Fruit fly (Drosophila melanogaster): ENCODE measurements around the gene nAChRalpha6.

The nAChRalpha6 gene

DNA sequence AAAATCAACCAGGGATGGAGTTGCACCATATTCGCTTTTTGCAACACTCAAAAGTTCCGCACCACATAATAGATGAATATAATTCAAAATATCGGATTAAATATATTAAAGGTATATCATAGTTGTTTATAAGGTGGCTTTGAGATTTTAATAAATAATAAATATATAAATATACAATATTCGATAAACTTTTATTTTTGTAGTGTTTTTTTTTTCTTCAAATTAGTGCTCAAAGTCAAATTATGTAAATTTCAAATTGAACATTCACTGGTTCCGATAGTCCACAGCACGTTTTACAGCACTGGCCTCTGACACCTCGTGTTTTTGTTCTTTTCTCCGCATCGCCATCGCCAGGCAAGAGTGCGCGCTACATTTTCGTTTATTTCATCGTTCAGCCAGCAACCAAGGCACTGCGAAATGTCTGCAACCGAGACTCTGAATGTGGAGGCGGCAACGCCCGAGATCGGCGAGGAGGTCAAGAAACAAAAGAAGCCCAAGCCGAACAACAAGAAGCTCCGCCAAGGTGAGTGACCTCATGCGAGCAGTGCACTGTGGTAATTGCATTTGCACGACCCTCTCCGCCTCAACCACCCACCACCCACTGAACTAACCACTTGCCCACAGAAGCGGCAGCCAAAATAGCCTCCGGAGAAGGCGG lies 122.7 kb downstream of the nAChRalpha6 start, which contains the start of the genes Taf11 and und:
Gene Taf11 (minus strand): TSS at position 51 of the 658 bp plus-strand sequence.
Gene und (plus strand): TSS at position 158 of the 658 bp plus-strand sequence.
- TF ChIP-seq HLH106 (tag; optimal IDR thresholded peaks at IDR 0.05): peak; percentile 48
- peak; percentile 43 for TF ChIP-seq dmrt93B (GFP tag; optimal IDR thresholded peaks at IDR 0.05)
- TF ChIP-seq psq (GFP tag; optimal IDR thresholded peaks at IDR 0.05): peak; percentile 49
- no peak for TF ChIP-seq Abd-B (GFP tag; optimal IDR thresholded peaks at IDR 0.05)
- TF ChIP-seq h (GFP tag; optimal IDR thresholded peaks at IDR 0.05): peak; percentile 65
- peak; percentile 78 for TF ChIP-seq Myc (optimal IDR thresholded peaks at IDR 0.05)
- TF ChIP-seq N (GFP tag; optimal IDR thresholded peaks at IDR 0.05): no peak
- TF ChIP-seq foxo (GFP tag; optimal IDR thresholded peaks at IDR 0.05): peak in 1 of 2 experiments; percentile 58
- TF ChIP-seq sv (GFP tag; optimal IDR thresholded peaks at IDR 0.05): no peak
- no peak for TF ChIP-seq pan (optimal IDR thresholded peaks at IDR 0.05)
- peak; percentile 41 for TF ChIP-seq CG9705 (GFP tag; optimal IDR thresholded peaks at IDR 0.05)

DNA sequence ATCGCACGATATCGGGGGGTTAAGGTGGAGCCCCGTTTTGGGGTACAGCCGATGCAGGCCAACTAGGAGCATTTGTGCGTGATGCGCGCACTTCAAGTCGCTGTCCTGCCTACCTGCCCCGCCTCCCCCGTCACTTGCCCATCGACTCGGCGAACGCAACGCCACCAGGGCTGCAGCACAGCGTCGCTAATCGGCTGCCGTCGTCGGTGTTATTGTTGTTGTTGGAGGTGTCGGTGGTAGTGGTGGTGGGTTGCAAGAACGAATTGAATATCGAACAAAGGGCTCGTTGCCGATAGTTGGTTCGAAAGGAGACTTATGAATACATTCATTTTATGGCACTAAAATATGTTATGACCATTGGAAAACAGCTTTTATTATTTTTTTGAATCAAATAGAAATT lies 127.2 kb downstream of the nAChRalpha6 start:
- TF ChIP-seq Sp1 (GFP tag; optimal IDR thresholded peaks at IDR 0.05) (peak; percentile 35), foxo (GFP tag; optimal IDR thresholded peaks at IDR 0.05) (peak in 1 of 2 experiments; percentile 58), N (GFP tag; optimal IDR thresholded peaks at IDR 0.05) (no peak), CG32264 (GFP tag; optimal IDR thresholded peaks at IDR 0.05) (no peak), ey (GFP tag; optimal IDR thresholded peaks at IDR 0.05) (peak; percentile 26), Jra (GFP tag; optimal IDR thresholded peaks at IDR 0.05) (no peak), tai (GFP tag; optimal IDR thresholded peaks at IDR 0.05) (no peak), Hr78 (GFP tag; optimal IDR thresholded peaks at IDR 0.05) (no peak), brk (GFP tag; optimal IDR thresholded peaks at IDR 0.05) (no peak), lola (GFP tag; optimal IDR thresholded peaks at IDR 0.05) (no peak), usp (GFP tag; optimal IDR thresholded peaks at IDR 0.05) (no peak), psq (GFP tag; optimal IDR thresholded peaks at IDR 0.05) (peak; percentile 29), Rel (GFP tag; optimal IDR thresholded peaks at IDR 0.05) (no peak), Rel (tag; optimal IDR thresholded peaks at IDR 0.05) (peak; percentile 72), Hr83 (GFP tag; optimal IDR thresholded peaks at IDR 0.05; ENCODE audit: poor library complexity, severe bottlenecking) (peak; percentile 93), Vsx2 (GFP tag; optimal IDR thresholded peaks at IDR 0.05; ENCODE audit: partially characterized antibody) (no peak), GATAd (GFP tag; optimal IDR thresholded peaks at IDR 0.05) (no peak), woc (GFP tag; optimal IDR thresholded peaks at IDR 0.05) (peak; percentile 81), rgr (GFP tag; optimal IDR thresholded peaks at IDR 0.05) (peak; percentile 49), CrebA (GFP tag; optimal IDR thresholded peaks at IDR 0.05; ENCODE audit: borderline replicate concordance) (no peak), dl (GFP tag; optimal IDR thresholded peaks at IDR 0.05; ENCODE audit: insufficient read depth in 1 of 2, partially characterized antibody in 2 of 2) (no peak), OdsH (GFP tag; optimal IDR thresholded peaks at IDR 0.05) (peak; percentile 20), fru (GFP tag; optimal IDR thresholded peaks at IDR 0.05) (peak; percentile 53), jim (GFP tag; optimal IDR thresholded peaks at IDR 0.05) (no peak), h (GFP tag; optimal IDR thresholded peaks at IDR 0.05) (peak; percentile 38), CG9705 (GFP tag; optimal IDR thresholded peaks at IDR 0.05) (peak; percentile 44), br (GFP tag; optimal IDR thresholded peaks at IDR 0.05) (peak; percentile 62), HLH106 (tag; optimal IDR thresholded peaks at IDR 0.05) (peak; percentile 52), dmrt93B (GFP tag; optimal IDR thresholded peaks at IDR 0.05) (peak; percentile 21)

DNA sequence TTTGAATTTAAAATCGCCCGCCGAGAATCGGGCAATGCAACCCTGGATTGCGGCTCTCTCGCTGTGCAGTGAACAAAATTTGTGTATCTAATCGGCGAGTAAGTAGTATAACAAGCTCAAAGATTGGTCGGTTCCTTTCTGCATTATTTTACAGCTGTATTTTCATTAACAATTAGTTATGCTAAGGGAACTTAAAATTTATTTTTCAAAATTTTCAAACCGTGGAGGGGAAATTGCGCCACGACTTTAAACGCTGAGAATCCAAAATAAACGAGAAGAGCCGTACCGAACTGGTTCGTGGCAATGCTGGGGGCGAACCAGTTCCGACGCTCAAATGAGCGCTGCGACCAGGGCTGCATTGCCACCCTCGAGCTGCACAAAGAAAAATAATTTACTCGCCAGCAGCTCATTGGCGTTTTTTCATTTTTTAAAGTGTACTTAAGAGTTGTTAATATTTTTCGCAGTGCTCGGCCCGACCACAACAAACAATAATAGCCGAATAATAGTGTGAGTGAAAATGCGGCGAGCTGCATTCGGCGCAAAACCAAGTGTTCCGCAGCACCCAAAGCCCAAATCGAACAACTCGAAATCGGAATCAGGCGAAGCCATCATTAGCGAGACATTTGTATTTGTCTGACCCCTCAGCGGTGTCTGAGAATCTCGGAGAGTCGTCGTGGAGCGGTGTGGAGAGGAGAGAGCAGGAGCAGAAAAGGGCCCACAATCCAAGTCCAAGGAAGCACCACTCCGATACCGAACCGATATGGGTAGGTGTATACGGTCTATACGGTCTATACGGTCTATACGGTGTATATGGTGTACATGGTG lies 127.8 kb downstream of the nAChRalpha6 start, which contains the start of gene zf30C:
Gene zf30C (plus strand): TSS at position 353 of the 825 bp plus-strand sequence.
- peak; percentile 75 for TF ChIP-seq HLH106 (tag; optimal IDR thresholded peaks at IDR 0.05)
- peak; percentile 96 for TF ChIP-seq Hnf4 (GFP tag; optimal IDR thresholded peaks at IDR 0.05)
- peak; percentile 61 for TF ChIP-seq Mio (GFP tag; optimal IDR thresholded peaks at IDR 0.05)
- TF ChIP-seq Hr78 (GFP tag; optimal IDR thresholded peaks at IDR 0.05): no peak
- peak; percentile 90 for TF ChIP-seq br (GFP tag; optimal IDR thresholded peaks at IDR 0.05)
- no peak for TF ChIP-seq N (GFP tag; optimal IDR thresholded peaks at IDR 0.05)
- peak; percentile 58 for TF ChIP-seq dmrt93B (GFP tag; optimal IDR thresholded peaks at IDR 0.05)
- TF ChIP-seq h (GFP tag; optimal IDR thresholded peaks at IDR 0.05): peak; percentile 94
- TF ChIP-seq CG9705 (GFP tag; optimal IDR thresholded peaks at IDR 0.05): peak; percentile 59
- peak; percentile 75 for TF ChIP-seq CG32264 (GFP tag; optimal IDR thresholded peaks at IDR 0.05)
- TF ChIP-seq brk (GFP tag; optimal IDR thresholded peaks at IDR 0.05): no peak
- peak; percentile 44 to 96 for TF ChIP-seq foxo (GFP tag; optimal IDR thresholded peaks at IDR 0.05)
- no peak for TF ChIP-seq Rel (GFP tag; optimal IDR thresholded peaks at IDR 0.05)
- peak; percentile 12 for TF ChIP-seq Rel (tag; optimal IDR thresholded peaks at IDR 0.05)
- TF ChIP-seq rgr (GFP tag; optimal IDR thresholded peaks at IDR 0.05): peak; percentile 94
- TF ChIP-seq dsf (GFP tag; optimal IDR thresholded peaks at IDR 0.05; ENCODE audit: borderline replicate concordance): peak; percentile 78
- no peak for TF ChIP-seq Abd-B (GFP tag; optimal IDR thresholded peaks at IDR 0.05)
- peak; percentile 90 for TF ChIP-seq fru (GFP tag; optimal IDR thresholded peaks at IDR 0.05)
- TF ChIP-seq Hr83 (GFP tag; optimal IDR thresholded peaks at IDR 0.05; ENCODE audit: poor library complexity, severe bottlenecking): peak; percentile 99
- peak; percentile 74 for TF ChIP-seq woc (GFP tag; optimal IDR thresholded peaks at IDR 0.05)
- peak; percentile 65 for TF ChIP-seq Myc (optimal IDR thresholded peaks at IDR 0.05)
- TF ChIP-seq dl (GFP tag; optimal IDR thresholded peaks at IDR 0.05; ENCODE audit: insufficient read depth in 1 of 2, partially characterized antibody in 2 of 2): no peak
- no peak for TF ChIP-seq Dif (GFP tag; optimal IDR thresholded peaks at IDR 0.05; ENCODE audit: partially characterized antibody)
- TF ChIP-seq jim (GFP tag; optimal IDR thresholded peaks at IDR 0.05): peak; percentile 93
- TF ChIP-seq usp (GFP tag; optimal IDR thresholded peaks at IDR 0.05): no peak
- no peak for TF ChIP-seq lola (GFP tag; optimal IDR thresholded peaks at IDR 0.05)
- no peak for TF ChIP-seq tai (GFP tag; optimal IDR thresholded peaks at IDR 0.05)
- TF ChIP-seq psq (GFP tag; optimal IDR thresholded peaks at IDR 0.05): peak; percentile 81
- TF ChIP-seq Jra (GFP tag; optimal IDR thresholded peaks at IDR 0.05): peak; percentile 95
- peak; percentile 84 for TF ChIP-seq sv (GFP tag; optimal IDR thresholded peaks at IDR 0.05)
- peak; percentile 57 for TF ChIP-seq GATAd (GFP tag; optimal IDR thresholded peaks at IDR 0.05)
- TF ChIP-seq ey (GFP tag; optimal IDR thresholded peaks at IDR 0.05): peak; percentile 94
- TF ChIP-seq sage (GFP tag; optimal IDR thresholded peaks at IDR 0.05): no peak

All from whole organism, wandering third instar larva.